Worm (Caenorhabditis elegans): ENCODE data around the gene srb-11.

DNA sequence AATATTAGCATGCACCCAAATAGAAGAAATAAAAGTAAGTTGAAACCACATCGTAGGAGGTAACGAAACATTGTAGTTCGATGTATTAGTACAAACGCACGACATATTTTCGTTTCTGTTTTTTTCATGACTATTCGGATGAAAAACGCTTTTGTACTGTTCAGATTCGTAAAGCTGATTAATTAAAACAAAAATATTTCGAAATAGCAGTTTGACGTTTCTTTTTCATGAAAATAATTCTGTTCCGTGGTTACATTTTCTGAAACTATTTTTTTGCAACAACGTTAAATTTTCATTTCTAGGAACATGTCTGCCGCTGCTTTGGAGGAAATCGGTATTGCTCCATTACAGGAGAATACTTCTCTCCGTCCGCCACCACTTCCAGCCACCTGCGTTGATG lies 3.2 kb downstream of the srb-11 start, which contains the start of gene rpt-3:
- TF ChIP-seq hmbx-1 (tag; optimal IDR thresholded peaks at IDR 0.05) (no peak), aly-1 (tag; optimal IDR thresholded peaks at IDR 0.05) (no peak), ama-1 (optimal IDR thresholded peaks at IDR 0.05) (no peak), ets-7 (tag; optimal IDR thresholded peaks at IDR 0.05) (no peak), B0310.2 (tag; optimal IDR thresholded peaks at IDR 0.05) (no peak), hmg-4 (GFP tag; optimal IDR thresholded peaks at IDR 0.05) (no peak), flt-1 (GFP tag; IDR thresholded peaks at IDR 0.05) (no peak), ceh-36 (tag; optimal IDR thresholded peaks at IDR 0.05) (no peak), hnd-1 (tag; optimal IDR thresholded peaks at IDR 0.05) (no peak), sea-1 (GFP tag; conservative IDR thresholded peaks at IDR 0.05) (no peak), tbx-37 (GFP tag; conservative IDR thresholded peaks at IDR 0.05) (no peak), F13C5.2 (tag; optimal IDR thresholded peaks at IDR 0.05) (no peak), tbx-11 (GFP tag; IDR thresholded peaks at IDR 0.05) (no peak), scrt-1 (GFP tag; IDR thresholded peaks at IDR 0.05) (no peak)

Measured in whole organism, early embryonic.